Worm (Caenorhabditis elegans) whole organism, L4 larva: Measurements from ENCODE around the gene aqp-8.

Source experiments
- D1046.2 ChIP-seq: fragments of 200-800 bp; sonication (Bioruptor generic); IDR thresholded peaks from 2 replicates; pipeline ENCODE4 v1.3.6; 2022; ENCODE audit warnings: missing genetic modification characterization, missing compliant biosample characterization
- F10B5.3 ChIP-seq: sonication (generic microtip); optimal IDR thresholded peaks from 2 replicates; lab custom pipeline; 2016; ENCODE audit warnings: mild to moderate bottlenecking, missing genetic modification characterization, missing compliant biosample characterization
- F26F4.8 ChIP-seq: fragments of 200-800 bp; sonication (Bioruptor generic); conservative IDR thresholded peaks from 2 replicates; pipeline ENCODE4 v1.3.6; 2022; ENCODE audit warnings: missing genetic modification characterization, missing compliant biosample characterization
- F37D6.2 ChIP-seq: sonication (generic microtip); optimal IDR thresholded peaks from 2 replicates; lab custom pipeline; 2016; ENCODE audit warnings: mild to moderate bottlenecking, missing genetic modification characterization, missing compliant biosample characterization
- F44E2.7 ChIP-seq: fragments of 200-800 bp; sonication (Bioruptor generic); IDR thresholded peaks from 2 replicates; pipeline ENCODE4 v2.1.2; 2022; ENCODE audit warnings: missing genetic modification characterization, missing compliant biosample characterization
- F49E8.2 ChIP-seq: sonication (generic microtip); optimal IDR thresholded peaks from 2 replicates; lab custom pipeline; 2016; ENCODE audit warnings: missing compliant biosample characterization, mild to moderate bottlenecking, missing genetic modification characterization, borderline replicate concordance
- R02D3.7 ChIP-seq: fragments of 150-350 bp; sonication (generic microtip); optimal IDR thresholded peaks from 3 replicates; lab custom pipeline; 2014; ENCODE audit warnings: missing biosample characterization, missing genetic modification characterization
- T26A8.4 ChIP-seq: fragments of 200-800 bp; sonication (Bioruptor generic); IDR thresholded peaks from 2 replicates; pipeline ENCODE4 v1.3.6; 2022; ENCODE audit warnings: missing genetic modification characterization, missing compliant biosample characterization
- ZK337.2 ChIP-seq: fragments of 200-800 bp; sonication (Bioruptor generic); IDR thresholded peaks from 2 replicates; pipeline ENCODE4 v1.3.6; 2022; ENCODE audit warnings: missing genetic modification reagents, missing genetic modification characterization, missing compliant biosample characterization
- ama-1 ChIP-seq: fragments of 150-350 bp; optimal IDR thresholded peaks from 2 replicates; lab custom pipeline; 2014; ENCODE audit warnings: inconsistent platforms, mixed read lengths
- attf-4 ChIP-seq: sonication (generic microtip); optimal IDR thresholded peaks from 3 replicates; lab custom pipeline; 2017; ENCODE audit warnings: missing biosample characterization, missing genetic modification characterization
- ceh-20 ChIP-seq: fragments of 200-800 bp; sonication (Bioruptor generic); IDR thresholded peaks from 2 replicates; pipeline ENCODE4 v1.3.6; 2022; ENCODE audit warnings: missing genetic modification reagents, missing genetic modification characterization, missing compliant biosample characterization
- ceh-32 ChIP-seq: sonication (generic microtip); optimal IDR thresholded peaks from 2 replicates; lab custom pipeline; 2016; ENCODE audit warnings: mild to moderate bottlenecking, missing genetic modification characterization, missing compliant biosample characterization; ENCODE audit not compliant: poor library complexity
- ceh-82 ChIP-seq: sonication (generic microtip); optimal IDR thresholded peaks from 2 replicates; lab custom pipeline; 2017; ENCODE audit warnings: missing biosample characterization, missing genetic modification characterization
- daf-16 ChIP-seq, 3 experiments: sonication (generic microtip); optimal IDR thresholded peaks; 2 replicates each; lab custom pipeline; 2016 to 2017; ENCODE audit warnings: missing genetic modification characterization in 3 of 3, missing genetic modification reagents in 3 of 3, mild to moderate bottlenecking in 2 of 3, missing compliant biosample characterization in 2 of 3, missing biosample characterization in 1 of 3, moderate library complexity in 1 of 3
- daf-8 ChIP-seq: fragments of 200-800 bp; sonication (Bioruptor generic); IDR thresholded peaks from 2 replicates; pipeline ENCODE4 v1.3.6; 2022; ENCODE audit warnings: missing genetic modification characterization, missing compliant biosample characterization
- dve-1 ChIP-seq: sonication (generic microtip); optimal IDR thresholded peaks from 2 replicates; lab custom pipeline; 2017; ENCODE audit warnings: antibody characterized with exemption, mild to moderate bottlenecking, missing genetic modification characterization, missing compliant biosample characterization; ENCODE audit not compliant: insufficient read depth
- egl-43 ChIP-seq: fragments of 200-800 bp; sonication (Bioruptor generic); IDR thresholded peaks from 2 replicates; pipeline ENCODE4 v1.3.6; 2022; ENCODE audit warnings: missing genetic modification reagents, missing genetic modification characterization, missing compliant biosample characterization
- fos-1 ChIP-seq: fragments of 150-350 bp; optimal IDR thresholded peaks from 2 replicates; lab custom pipeline; 2014; ENCODE audit warnings: missing biosample characterization, missing genetic modification characterization
- gei-8 ChIP-seq: fragments of 200-800 bp; sonication (Bioruptor generic); optimal IDR thresholded peaks from 2 replicates; lab custom pipeline; 2018; ENCODE audit warnings: mild to moderate bottlenecking, missing genetic modification characterization, missing compliant biosample characterization
- hlh-11 ChIP-seq: fragments of 200-800 bp; sonication (Bioruptor generic); optimal IDR thresholded peaks from 2 replicates; lab custom pipeline; 2018; ENCODE audit warnings: mild to moderate bottlenecking, missing genetic modification characterization, missing compliant biosample characterization
- madf-5 ChIP-seq, 2 experiments: fragments of 200-800 bp; sonication (Bioruptor generic); IDR thresholded peaks; 2 replicates each; pipeline ENCODE4 v1.3.6; 2022; ENCODE audit warnings: missing compliant biosample characterization in 2 of 2, missing genetic modification characterization in 2 of 2
- mdl-1 ChIP-seq, 2 experiments: fragments of 150-350 bp in 1 of 2; sonication (generic microtip) in 1 of 2; optimal IDR thresholded peaks; 2 replicates each; lab custom pipeline; 2014 to 2017; ENCODE audit warnings: missing biosample characterization in 2 of 2, missing genetic modification characterization in 2 of 2
- mep-1 ChIP-seq: fragments of 150-350 bp; sonication (generic microtip); optimal IDR thresholded peaks from 3 replicates; lab custom pipeline; 2014; ENCODE audit warnings: missing biosample characterization, missing genetic modification characterization
- mes-2 ChIP-seq: sonication (generic microtip); optimal IDR thresholded peaks from 2 replicates; lab custom pipeline; 2016; ENCODE audit warnings: missing genotype, mild to moderate bottlenecking, missing genetic modification characterization, missing compliant biosample characterization; ENCODE audit not compliant: poor library complexity, severe bottlenecking
- nhr-102 ChIP-seq: sonication (generic microtip); optimal IDR thresholded peaks from 2 replicates; lab custom pipeline; 2016; ENCODE audit warnings: mild to moderate bottlenecking, missing genetic modification characterization, moderate library complexity, missing compliant biosample characterization
- nhr-237 ChIP-seq: sonication (generic microtip); optimal IDR thresholded peaks from 2 replicates; lab custom pipeline; 2017; ENCODE audit warnings: missing biosample characterization, missing genetic modification characterization
- nhr-25 ChIP-seq: sonication (generic microtip); optimal IDR thresholded peaks from 2 replicates; lab custom pipeline; 2017; ENCODE audit warnings: missing genetic modification characterization, mild to moderate bottlenecking, missing compliant biosample characterization, antibody characterized with exemption, moderate library complexity, borderline replicate concordance; ENCODE audit not compliant: insufficient read depth
- nhr-28 ChIP-seq: fragments of 150-350 bp; optimal IDR thresholded peaks from 2 replicates; lab custom pipeline; 2014; ENCODE audit warnings: missing biosample characterization, missing genetic modification characterization
- nhr-42 ChIP-seq: fragments of 200-800 bp; sonication (Bioruptor generic); IDR thresholded peaks from 2 replicates; pipeline ENCODE4 v1.3.6; 2022; ENCODE audit warnings: missing genetic modification characterization, missing compliant biosample characterization
- nhr-48 ChIP-seq: sonication (generic microtip); optimal IDR thresholded peaks from 2 replicates; lab custom pipeline; 2016; ENCODE audit warnings: mild to moderate bottlenecking, missing genetic modification characterization, missing compliant biosample characterization
- nhr-76 ChIP-seq: fragments of 150-350 bp; optimal IDR thresholded peaks from 2 replicates; lab custom pipeline; 2014; ENCODE audit warnings: missing biosample characterization, missing genetic modification characterization
- saeg-2 ChIP-seq: fragments of 200-800 bp; sonication (Bioruptor generic); IDR thresholded peaks from 2 replicates; pipeline ENCODE4 v1.3.6; 2022; ENCODE audit warnings: missing genetic modification reagents, missing genetic modification characterization, missing compliant biosample characterization
- sdz-12 ChIP-seq: fragments of 200-800 bp; sonication (Bioruptor generic); optimal IDR thresholded peaks from 2 replicates; lab custom pipeline; 2018; ENCODE audit warnings: mild to moderate bottlenecking, missing genetic modification characterization, missing compliant biosample characterization
- set-16 ChIP-seq: fragments of 200-800 bp; sonication (Bioruptor generic); IDR thresholded peaks from 2 replicates; pipeline ENCODE4 v1.3.6; 2022; ENCODE audit warnings: missing genetic modification reagents, missing genetic modification characterization, missing compliant biosample characterization
- skn-1 ChIP-seq: fragments of 150-350 bp; optimal IDR thresholded peaks from 2 replicates; lab custom pipeline; 2014; ENCODE audit warnings: missing biosample characterization, missing genetic modification characterization
- tag-97 ChIP-seq: fragments of 200-800 bp; sonication (Bioruptor generic); IDR thresholded peaks from 2 replicates; pipeline ENCODE4 v1.3.6; 2022; ENCODE audit warnings: missing genetic modification characterization, missing compliant biosample characterization
- unc-130 ChIP-seq: sonication (generic microtip); optimal IDR thresholded peaks from 2 replicates; lab custom pipeline; 2016; ENCODE audit warnings: missing genetic modification reagents, missing genetic modification characterization, missing compliant biosample characterization
- unc-39 ChIP-seq: sonication (generic microtip); optimal IDR thresholded peaks from 2 replicates; lab custom pipeline; 2017; ENCODE audit warnings: missing biosample characterization, missing genetic modification characterization
- unc-62 ChIP-seq, 3 experiments: fragments of 150-350 bp in 1 of 3; sonication (generic microtip); optimal IDR thresholded peaks in 2 of 3; peaks in 1 of 3; 1 replicate in 1 of 3; 2 replicates in 2 of 3; lab custom pipeline; 2014 to 2017; ENCODE audit warnings: missing biosample characterization in 3 of 3, missing genetic modification characterization in 3 of 3, missing genetic modification reagents in 3 of 3, missing genotype in 1 of 3
- vab-7 ChIP-seq: fragments of 200-800 bp; sonication (Bioruptor generic); IDR thresholded peaks from 2 replicates; pipeline ENCODE4 v1.3.6; 2022; ENCODE audit warnings: missing genetic modification reagents, missing genetic modification characterization, missing compliant biosample characterization
- zag-1 ChIP-seq: fragments of 150-350 bp; optimal IDR thresholded peaks from 2 replicates; lab custom pipeline; 2014; ENCODE audit warnings: missing biosample characterization, missing genetic modification characterization

Gene aqp-8

ce11 chrX:4667788-4668187, 37.0 kb downstream of the aqp-8 start, which contains the start of gene mfsd-12:
Gene mfsd-12 (plus strand): TSS chrX:4668088.
- TF ChIP-seq mes-2 (tag; lab: Kevin White, UChicago) = peak; percentile 21
- no peak for TF ChIP-seq ceh-20 (GFP tag; lab: Robert Waterston, UW)

- TF ChIP-seq zag-1 (tag; lab: Kevin White, UChicago) (no peak), fos-1 (tag; lab: Kevin White, UChicago) (no peak), nhr-48 (tag; lab: Kevin White, UChicago) (peak; percentile 50), unc-62 (GFP tag; optimal IDR thresholded peaks at IDR 0.05 in 1 of 2; lab: Kevin White, UChicago) (peak in 1 of 2 experiments; percentile 77), unc-62 (tag; optimal IDR thresholded peaks at IDR 0.05; lab: Kevin White, UChicago) (no peak), saeg-2 (no peak), nhr-28 (tag; lab: Kevin White, UChicago) (peak; percentile 41), hlh-11 (peak; percentile 13)
Observed at ce11 chrX:4664649-4665048, 40.1 kb downstream of the aqp-8 start.

ce11 chrX:4662964-4663684, 41.7 kb downstream of the aqp-8 start:
- TF ChIP-seq skn-1 (tag; lab: Kevin White, UChicago) = no peak
- peak in 1 of 2 experiments; percentile 17 for TF ChIP-seq unc-62 (GFP tag; optimal IDR thresholded peaks at IDR 0.05 in 1 of 2; lab: Kevin White, UChicago)
- no peak for TF ChIP-seq unc-62 (tag; optimal IDR thresholded peaks at IDR 0.05; lab: Kevin White, UChicago)
- TF ChIP-seq F44E2.7 = no peak
- TF ChIP-seq dve-1 (tag; lab: Kevin White, UChicago) = peak; percentile 38
- no peak for TF ChIP-seq tag-97 (GFP tag; lab: Robert Waterston, UW)
- no peak for TF ChIP-seq ama-1 (lab: Kevin White, UChicago)
- peak in 1 of 2 experiments; percentile 31 for TF ChIP-seq mdl-1 (tag; optimal IDR thresholded peaks at IDR 0.05; lab: Kevin White, UChicago)
- no peak for TF ChIP-seq daf-16 (GFP tag; optimal IDR thresholded peaks at IDR 0.05; lab: Kevin White, UChicago)
- TF ChIP-seq daf-16 (tag; optimal IDR thresholded peaks at IDR 0.05; lab: Kevin White, UChicago) = peak; percentile 44
- peak; percentile 47 for TF ChIP-seq nhr-28 (tag; lab: Kevin White, UChicago)

ce11 chrX:4662293-4662825, 42.4 kb downstream of the aqp-8 start:
- TF ChIP-seq mep-1 (tag; lab: Kevin White, UChicago) (peak; percentile 65), F49E8.2 (tag; lab: Kevin White, UChicago) (no peak), T26A8.4 (GFP tag; lab: Robert Waterston, UW) (no peak), daf-8 (GFP tag; lab: Robert Waterston, UW) (no peak), R02D3.7 (tag; lab: Kevin White, UChicago) (no peak), F26F4.8 (GFP tag; lab: Robert Waterston, UW) (no peak), F37D6.2 (no peak), nhr-76 (no peak), egl-43 (GFP tag; lab: Robert Waterston, UW) (no peak), gei-8 (GFP tag; lab: Kevin White, UChicago) (no peak), tag-97 (GFP tag; lab: Robert Waterston, UW) (no peak), set-16 (GFP tag; lab: Robert Waterston, UW) (no peak), nhr-102 (tag; lab: Kevin White, UChicago) (no peak), attf-4 (no peak), sdz-12 (GFP tag; lab: Kevin White, UChicago) (no peak), vab-7 (GFP tag; lab: Robert Waterston, UW) (no peak), nhr-237 (no peak), F10B5.3 (tag; lab: Kevin White, UChicago) (no peak), skn-1 (tag; lab: Kevin White, UChicago) (no peak), nhr-25 (tag; lab: Kevin White, UChicago) (peak; percentile 62), unc-130 (GFP tag; lab: Kevin White, UChicago) (no peak), ceh-82 (tag; lab: Kevin White, UChicago) (no peak), unc-39 (tag; lab: Kevin White, UChicago) (no peak), ZK337.2 (GFP tag; lab: Robert Waterston, UW) (no peak), ceh-32 (tag; lab: Kevin White, UChicago) (no peak), madf-5 (GFP tag; IDR thresholded peaks at IDR 0.05; lab: Robert Waterston, UW) (no peak), F44E2.7 (no peak), D1046.2 (GFP tag; lab: Robert Waterston, UW) (no peak), nhr-42 (GFP tag; lab: Robert Waterston, UW) (no peak)
